Worm (Caenorhabditis elegans) whole organism, midembryonic: ENCODE results near the gene C08B6.14.

Experiments
- T22C8.4 ChIP-seq: fragments of 200-800 bp; sonication (Bioruptor generic); IDR thresholded peaks from 2 replicates; pipeline ENCODE4 v1.3.6; 2022; ENCODE audit warnings: missing genetic modification characterization, missing compliant biosample characterization
- cog-1 ChIP-seq: sonication (generic microtip); optimal IDR thresholded peaks from 2 replicates; lab custom pipeline; 2016; ENCODE audit warnings: missing genetic modification characterization, missing compliant biosample characterization
- flt-1 ChIP-seq: fragments of 200-800 bp; sonication (Bioruptor generic); IDR thresholded peaks from 2 replicates; pipeline ENCODE4 v1.3.6; 2022; ENCODE audit warnings: missing genetic modification characterization, missing compliant biosample characterization
- klf-2 ChIP-seq: fragments of 200-800 bp; sonication (Bioruptor generic); conservative IDR thresholded peaks from 2 replicates; pipeline ENCODE4 v1.3.6; 2022; ENCODE audit warnings: missing genetic modification reagents, missing genetic modification characterization, missing compliant biosample characterization
- med-1 ChIP-seq: sonication (generic microtip); optimal IDR thresholded peaks from 2 replicates; lab custom pipeline; 2017; ENCODE audit warnings: missing genetic modification characterization, mild to moderate bottlenecking, missing compliant biosample characterization, antibody characterized with exemption, missing genetic modification reagents; ENCODE audit not compliant: insufficient read depth
- ref-1 ChIP-seq: fragments of 200-800 bp; sonication (Bioruptor generic); conservative IDR thresholded peaks from 2 replicates; pipeline ENCODE4 v1.3.6; 2022; ENCODE audit warnings: missing genetic modification reagents, missing genetic modification characterization, missing compliant biosample characterization
- tab-1 ChIP-seq: fragments of 200-800 bp; sonication (Bioruptor generic); IDR thresholded peaks from 2 replicates; pipeline ENCODE4 v1.3.6; 2022; ENCODE audit warnings: missing genetic modification characterization, missing compliant biosample characterization
- ztf-23 ChIP-seq: fragments of 200-800 bp; sonication (Bioruptor generic); IDR thresholded peaks from 2 replicates; pipeline ENCODE4 v1.3.6; 2022; ENCODE audit warnings: missing genetic modification reagents, missing genetic modification characterization, missing compliant biosample characterization
- ztf-29 ChIP-seq: fragments of 200-800 bp; sonication (Bioruptor generic); IDR thresholded peaks from 2 replicates; pipeline ENCODE4 v1.3.6; 2022; ENCODE audit warnings: missing genetic modification reagents, missing genetic modification characterization, missing compliant biosample characterization

The C08B6.14 gene

DNA sequence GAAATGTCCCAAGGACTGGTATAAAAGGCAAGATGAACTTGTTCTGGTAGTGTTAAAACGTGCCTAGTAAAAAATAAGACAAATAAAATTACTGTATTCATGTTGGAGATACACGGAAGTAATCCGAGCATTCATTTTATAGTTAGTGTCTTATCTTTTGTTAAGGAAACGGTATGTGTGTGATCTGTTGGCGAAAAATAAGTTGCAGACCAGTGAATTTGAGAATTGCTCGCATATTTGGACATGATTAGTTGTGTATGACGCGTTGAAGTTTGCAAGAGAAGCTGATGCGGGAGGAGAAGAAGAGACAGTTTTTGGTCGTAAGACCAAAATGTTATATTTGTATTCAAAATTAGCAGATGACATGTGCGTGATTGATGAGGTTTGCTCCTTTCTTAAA lies at the start of gene C08B6.14:
TSS of gene C08B6.14 (minus strand) at position 101 of the 400 bp plus-strand sequence.
- TF ChIP-seq ztf-29 (GFP tag; lab: Robert Waterston, UW) (no peak), ref-1 (GFP tag; lab: Robert Waterston, UW) (no peak), T22C8.4 (no peak), med-1 (no peak), flt-1 (GFP tag; lab: Robert Waterston, UW) (no peak), tab-1 (GFP tag; lab: Robert Waterston, UW) (no peak), ztf-23 (no peak), cog-1 (tag; lab: Kevin White, UChicago) (no peak), klf-2 (GFP tag; lab: Robert Waterston, UW) (no peak)

DNA sequence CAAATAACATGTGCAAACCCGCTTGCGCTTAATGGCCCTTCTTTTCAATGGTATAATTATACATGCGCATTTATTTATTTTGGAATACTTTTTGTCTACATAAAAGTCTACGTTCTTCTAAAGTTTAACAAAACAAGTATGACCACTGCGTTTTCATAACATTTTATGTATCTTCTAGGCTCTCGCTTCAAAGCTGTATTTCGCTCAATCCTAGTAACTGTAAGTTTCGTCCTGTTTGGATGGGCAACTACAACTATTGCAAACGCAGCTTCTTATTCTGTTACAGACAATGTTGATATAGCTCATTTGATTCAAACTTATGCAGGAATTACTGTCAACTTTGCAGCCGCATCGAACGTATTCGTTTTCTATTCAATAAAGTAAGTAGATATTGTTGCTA lies 47.9 kb upstream of the C08B6.14 start, which contains the start of gene srsx-27:
TSS of gene srsx-27 (plus strand) at position 301 of the 400 bp plus-strand sequence.
- TF ChIP-seq ztf-29 (GFP tag; lab: Robert Waterston, UW) (no peak), klf-2 (GFP tag; lab: Robert Waterston, UW) (no peak), T22C8.4 (no peak), cog-1 (tag; lab: Kevin White, UChicago) (no peak), ztf-23 (no peak), flt-1 (GFP tag; lab: Robert Waterston, UW) (no peak), tab-1 (GFP tag; lab: Robert Waterston, UW) (no peak), med-1 (no peak), ref-1 (GFP tag; lab: Robert Waterston, UW) (no peak)

DNA sequence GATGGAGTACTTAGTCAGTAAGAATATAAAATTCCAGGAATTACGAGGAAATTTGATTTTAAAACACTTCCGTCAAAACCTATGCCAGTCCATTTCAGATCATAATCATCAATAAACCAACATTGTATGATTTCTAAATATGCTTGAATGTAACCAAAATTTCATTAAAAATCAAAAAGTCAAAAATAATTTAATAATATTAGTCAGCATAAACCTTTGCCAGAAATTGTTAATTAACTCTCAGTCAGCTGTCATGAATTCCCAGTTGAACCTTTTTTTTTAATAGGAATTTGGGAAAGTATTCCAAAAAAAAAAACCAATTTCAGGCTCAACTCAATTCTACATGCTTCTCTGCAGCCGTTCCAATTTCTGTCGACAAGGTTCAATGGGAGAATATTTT lies 46.5 kb upstream of the C08B6.14 start, which contains the start of gene srsx-26:
TSS of gene srsx-26 (plus strand) at position 301 of the 400 bp plus-strand sequence.
- TF ChIP-seq klf-2 (GFP tag; lab: Robert Waterston, UW) (no peak), flt-1 (GFP tag; lab: Robert Waterston, UW) (no peak), ztf-23 (no peak), tab-1 (GFP tag; lab: Robert Waterston, UW) (no peak), med-1 (no peak), T22C8.4 (no peak), cog-1 (tag; lab: Kevin White, UChicago) (no peak), ref-1 (GFP tag; lab: Robert Waterston, UW) (no peak), ztf-29 (GFP tag; lab: Robert Waterston, UW) (no peak)

DNA sequence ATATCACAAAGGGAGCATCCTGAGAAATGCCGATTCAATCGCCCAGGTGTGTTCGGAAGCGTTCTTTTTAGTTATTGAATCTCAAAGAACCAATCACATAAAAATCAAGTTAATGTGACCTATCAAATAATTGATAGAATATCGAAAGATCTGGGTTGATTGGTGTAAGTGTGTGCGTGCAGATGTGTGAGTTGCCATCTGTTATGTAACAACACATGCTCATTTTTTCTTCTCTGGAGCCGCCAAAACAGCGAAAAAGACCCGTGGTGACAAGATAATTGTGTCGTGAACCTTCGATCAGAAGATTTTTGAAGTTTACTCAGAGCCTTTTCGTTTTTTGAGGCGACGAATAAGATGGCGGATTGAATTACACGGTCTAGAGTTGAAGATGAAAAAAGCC lies 45.0 kb upstream of the C08B6.14 start:
- TF ChIP-seq cog-1 (tag; lab: Kevin White, UChicago) (no peak), ref-1 (GFP tag; lab: Robert Waterston, UW) (no peak), T22C8.4 (no peak), med-1 (no peak), ztf-23 (no peak), tab-1 (GFP tag; lab: Robert Waterston, UW) (no peak), klf-2 (GFP tag; lab: Robert Waterston, UW) (no peak), flt-1 (GFP tag; lab: Robert Waterston, UW) (no peak), ztf-29 (GFP tag; lab: Robert Waterston, UW) (no peak)

DNA sequence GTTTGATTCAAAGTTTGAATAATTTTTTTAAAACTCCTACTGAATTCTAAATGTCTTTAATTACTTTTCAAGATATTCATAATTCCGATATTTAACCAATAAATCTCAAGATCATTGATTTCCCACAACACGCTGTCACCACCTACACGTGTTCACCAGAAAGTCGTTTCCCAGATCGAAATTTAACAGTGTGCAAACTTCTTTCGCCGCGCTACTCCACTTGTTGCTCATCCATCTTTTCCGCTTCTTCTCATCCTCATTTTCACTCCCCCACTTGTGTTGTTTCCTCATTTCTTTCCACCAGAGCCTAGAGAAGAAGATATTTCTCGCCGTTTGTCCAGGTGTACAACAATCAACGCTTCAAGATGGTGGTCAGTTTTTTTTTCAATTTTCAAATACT lies 43.8 kb upstream of the C08B6.14 start, which contains the start of gene C51E3.9:
TSS of gene C51E3.9 (plus strand) at position 301 of the 400 bp plus-strand sequence.
- no peak for TF ChIP-seq tab-1 (GFP tag; lab: Robert Waterston, UW)
- no peak for TF ChIP-seq cog-1 (tag; lab: Kevin White, UChicago)
- TF ChIP-seq med-1: no peak
- no peak for TF ChIP-seq flt-1 (GFP tag; lab: Robert Waterston, UW)
- TF ChIP-seq ztf-23: no peak
- no peak for TF ChIP-seq ref-1 (GFP tag; lab: Robert Waterston, UW)
- TF ChIP-seq T22C8.4: no peak
- TF ChIP-seq ztf-29 (GFP tag; lab: Robert Waterston, UW): no peak
- TF ChIP-seq klf-2 (GFP tag; lab: Robert Waterston, UW): no peak

ce11 chrV:10134077-10134693 lies 32.4 kb upstream of the C08B6.14 start, which contains the start of the genes C08B6.18, wdr-20 and C08B6.8:
Gene C08B6.18 (minus strand): TSS chrV:10134127.
Gene wdr-20 (minus strand): TSS chrV:10134158.
Gene C08B6.8 (plus strand): TSS chrV:10134643.
- TF ChIP-seq T22C8.4: no peak
- no peak for TF ChIP-seq med-1
- TF ChIP-seq ztf-23: no peak
- TF ChIP-seq klf-2 (GFP tag; lab: Robert Waterston, UW): no peak
- no peak for TF ChIP-seq ztf-29 (GFP tag; lab: Robert Waterston, UW)
- TF ChIP-seq flt-1 (GFP tag; lab: Robert Waterston, UW): no peak
- TF ChIP-seq ref-1 (GFP tag; lab: Robert Waterston, UW): no peak
- no peak for TF ChIP-seq cog-1 (tag; lab: Kevin White, UChicago)
- no peak for TF ChIP-seq tab-1 (GFP tag; lab: Robert Waterston, UW)

ce11 chrV:10133277-10133676 lies 31.5 kb upstream of the C08B6.14 start:
- TF ChIP-seq ref-1 (GFP tag; lab: Robert Waterston, UW) (no peak), ztf-23 (no peak), med-1 (no peak), ztf-29 (GFP tag; lab: Robert Waterston, UW) (no peak), tab-1 (GFP tag; lab: Robert Waterston, UW) (no peak), T22C8.4 (no peak), cog-1 (tag; lab: Kevin White, UChicago) (no peak), flt-1 (GFP tag; lab: Robert Waterston, UW) (no peak), klf-2 (GFP tag; lab: Robert Waterston, UW) (no peak)

DNA sequence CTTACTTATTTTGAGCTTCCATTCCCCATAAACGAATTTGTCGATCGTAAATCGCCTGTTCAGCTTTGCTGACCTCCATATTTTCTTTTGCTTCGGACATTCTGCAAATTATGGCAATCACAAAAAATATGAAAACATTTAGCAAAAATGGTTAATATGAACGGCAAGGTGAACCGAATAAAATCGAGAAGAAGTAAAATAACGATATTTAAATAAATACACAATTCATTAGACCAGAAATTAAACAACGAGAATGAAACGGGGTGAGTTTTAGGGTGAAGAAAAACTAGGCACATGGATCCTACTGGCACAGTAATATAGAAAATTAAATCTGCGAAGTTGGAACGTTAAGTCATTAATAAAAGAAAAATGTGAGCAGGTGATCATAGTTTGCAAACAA lies 28.4 kb upstream of the C08B6.14 start, which contains the start of gene aos-1:
TSS of gene aos-1 (minus strand) at position 101 of the 400 bp plus-strand sequence.
- TF ChIP-seq med-1: no peak
- no peak for TF ChIP-seq tab-1 (GFP tag; lab: Robert Waterston, UW)
- TF ChIP-seq ztf-23: no peak
- no peak for TF ChIP-seq klf-2 (GFP tag; lab: Robert Waterston, UW)
- TF ChIP-seq T22C8.4: no peak

DNA sequence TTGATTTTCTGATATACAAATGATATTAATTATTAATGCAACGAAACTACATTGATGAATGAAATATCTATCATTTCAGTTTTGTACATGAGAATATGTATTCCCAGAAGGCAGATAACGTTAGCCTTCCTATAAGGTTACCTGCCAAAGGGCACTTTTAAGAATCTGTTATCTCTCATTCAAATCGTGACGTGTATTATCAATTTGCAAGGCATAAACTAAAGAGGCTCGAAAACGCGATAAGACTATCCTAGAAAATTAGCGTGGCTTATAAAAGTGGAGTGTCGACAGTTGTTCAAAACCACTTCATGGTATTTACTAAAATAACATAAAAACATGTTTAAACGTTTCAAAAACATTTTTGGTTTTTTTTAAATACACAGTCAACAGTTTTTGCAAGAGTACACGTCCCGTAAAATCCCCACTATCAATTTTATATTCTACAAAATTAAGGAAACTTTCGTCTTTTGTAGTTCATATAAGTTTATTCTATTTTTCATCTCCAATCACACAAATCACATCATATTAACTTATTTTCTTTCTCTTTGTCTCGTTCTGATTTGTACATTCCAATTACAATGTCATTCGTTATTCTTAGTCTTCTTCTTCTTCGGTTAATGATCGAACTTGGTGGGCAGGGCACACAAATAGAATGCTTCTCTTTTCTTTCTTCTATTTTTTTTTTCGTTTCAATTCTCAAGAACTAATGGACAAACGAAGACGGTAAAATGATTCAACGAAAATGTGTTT lies 23.2 kb upstream of the C08B6.14 start, which contains the start of gene C08B6.10:
TSS of gene C08B6.10 (plus strand) at position 700 of the 750 bp plus-strand sequence.
- TF ChIP-seq T22C8.4 (no peak), ref-1 (GFP tag; lab: Robert Waterston, UW) (no peak), med-1 (no peak), klf-2 (GFP tag; lab: Robert Waterston, UW) (no peak), flt-1 (GFP tag; lab: Robert Waterston, UW) (no peak)
